Worm (Caenorhabditis elegans) whole organism, late embryonic: ENCODE results near the gene M04B2.6.

Experiments
- K09A11.1 ChIP-seq: sonication (generic microtip); optimal IDR thresholded peaks from 2 replicates; lab custom pipeline; 2017; ENCODE audit warnings: antibody characterized with exemption, mild to moderate bottlenecking, missing genetic modification characterization, missing compliant biosample characterization; ENCODE audit not compliant: insufficient read depth
- ahr-1 ChIP-seq: sonication (generic microtip); optimal IDR thresholded peaks from 2 replicates; lab custom pipeline; 2016; ENCODE audit warnings: missing genetic modification characterization, missing compliant biosample characterization
- ceh-14 ChIP-seq: sonication (generic microtip); optimal IDR thresholded peaks from 2 replicates; lab custom pipeline; 2016; ENCODE audit warnings: missing genotype, missing genetic modification characterization, missing compliant biosample characterization
- ceh-31 ChIP-seq: sonication (generic microtip); optimal IDR thresholded peaks from 2 replicates; lab custom pipeline; 2016; ENCODE audit warnings: missing genetic modification characterization, missing compliant biosample characterization
- ceh-48 ChIP-seq: sonication (generic microtip); optimal IDR thresholded peaks from 2 replicates; lab custom pipeline; 2016; ENCODE audit warnings: missing genetic modification characterization, inconsistent platforms, missing compliant biosample characterization
- dve-1 ChIP-seq: sonication (generic microtip); optimal IDR thresholded peaks from 2 replicates; lab custom pipeline; 2017; ENCODE audit warnings: antibody characterized with exemption, mild to moderate bottlenecking, missing genetic modification characterization, missing compliant biosample characterization
- elt-2 ChIP-seq: sonication (generic microtip); optimal IDR thresholded peaks from 2 replicates; lab custom pipeline; 2016; ENCODE audit warnings: missing genetic modification reagents, missing genetic modification characterization, missing compliant biosample characterization
- elt-4 ChIP-seq: sonication (generic microtip); optimal IDR thresholded peaks from 2 replicates; lab custom pipeline; 2016; ENCODE audit warnings: missing genetic modification characterization, missing compliant biosample characterization
- fkh-10 ChIP-seq: fragments of 150-350 bp; optimal IDR thresholded peaks from 2 replicates; lab custom pipeline; 2014; ENCODE audit warnings: missing biosample characterization, missing genetic modification reagents, missing genetic modification characterization
- nhr-11 ChIP-seq: fragments of 150-350 bp; optimal IDR thresholded peaks from 2 replicates; lab custom pipeline; 2014; ENCODE audit warnings: missing biosample characterization, missing genetic modification characterization
- nhr-232 ChIP-seq: sonication (generic microtip); optimal IDR thresholded peaks from 2 replicates; lab custom pipeline; 2016; ENCODE audit warnings: missing genetic modification characterization, missing compliant biosample characterization
- pha-2 ChIP-seq: sonication (generic microtip); optimal IDR thresholded peaks from 2 replicates; lab custom pipeline; 2017; ENCODE audit warnings: mild to moderate bottlenecking, missing genetic modification characterization, missing compliant biosample characterization
- pqm-1 ChIP-seq: sonication (generic microtip); optimal IDR thresholded peaks from 2 replicates; lab custom pipeline; 2016; ENCODE audit warnings: missing genetic modification characterization, missing compliant biosample characterization
- pros-1 ChIP-seq: fragments of 150-350 bp; optimal IDR thresholded peaks from 2 replicates; lab custom pipeline; 2014; ENCODE audit warnings: missing biosample characterization, missing genetic modification reagents, missing genetic modification characterization
- ref-2 ChIP-seq: sonication (generic microtip); optimal IDR thresholded peaks from 2 replicates; lab custom pipeline; 2016; ENCODE audit warnings: missing genetic modification characterization, missing compliant biosample characterization
- rnt-1 ChIP-seq: sonication (generic microtip); optimal IDR thresholded peaks from 2 replicates; lab custom pipeline; 2016; ENCODE audit warnings: missing genetic modification characterization, missing compliant biosample characterization
- tbx-7 ChIP-seq: sonication (generic microtip); optimal IDR thresholded peaks from 2 replicates; lab custom pipeline; 2016; ENCODE audit warnings: missing genotype, missing genetic modification characterization, missing compliant biosample characterization
- ttx-3 ChIP-seq: sonication (generic microtip); optimal IDR thresholded peaks from 2 replicates; lab custom pipeline; 2016; ENCODE audit warnings: missing genetic modification reagents, missing genetic modification characterization, missing compliant biosample characterization
- unc-3 ChIP-seq, 2 experiments: fragments of 200-800 bp in 1 of 2; sonication (Bioruptor generic) in 1 of 2; sonication (generic microtip) in 1 of 2; conservative IDR thresholded peaks in 1 of 2; optimal IDR thresholded peaks in 1 of 2; 2 replicates each; pipeline versions ENCODE4 v1.3.6 to Lab custom; 2016 to 2022; ENCODE audit warnings: missing compliant biosample characterization in 2 of 2, missing genetic modification characterization in 2 of 2, missing genetic modification reagents in 1 of 2
- unc-42 ChIP-seq: sonication (generic microtip); optimal IDR thresholded peaks from 2 replicates; lab custom pipeline; 2016; ENCODE audit warnings: missing genotype, missing genetic modification characterization, missing compliant biosample characterization
- ztf-16 ChIP-seq: sonication (generic microtip); optimal IDR thresholded peaks from 2 replicates; lab custom pipeline; 2017; ENCODE audit warnings: missing genetic modification characterization, missing compliant biosample characterization

M04B2.6 gene

DNA sequence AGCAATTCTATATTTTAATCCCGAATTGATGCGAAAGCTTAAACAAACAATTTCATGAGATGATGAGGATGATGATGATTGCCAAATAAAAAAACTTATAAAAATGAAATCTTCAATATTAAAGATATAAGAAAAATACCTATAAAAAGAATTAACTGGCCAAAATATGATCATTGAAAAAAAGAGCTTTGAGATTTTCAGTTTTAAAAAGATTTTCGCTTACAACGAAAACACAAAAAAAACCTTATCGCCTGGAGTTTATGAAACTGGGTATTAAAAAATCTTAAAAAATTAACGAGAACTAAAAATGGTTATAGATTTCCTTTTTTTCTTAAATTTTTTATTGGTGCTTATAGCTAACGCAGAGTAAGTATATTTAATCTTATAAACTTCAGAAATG lies 43.2 kb downstream of the M04B2.6 start, which contains the start of gene C10C6.7:
Gene C10C6.7, minus strand, starts transcription at position 101 of the 400 bp plus-strand sequence.
- TF ChIP-seq unc-42 (tag; lab: Kevin White, UChicago), result no peak
- TF ChIP-seq dve-1, result no peak
- TF ChIP-seq nhr-232, result no peak
- TF ChIP-seq pros-1, result no peak
- no peak for TF ChIP-seq nhr-11
- no peak for TF ChIP-seq ttx-3 (tag; lab: Kevin White, UChicago)
- no peak for TF ChIP-seq unc-3 (GFP tag; conservative IDR thresholded peaks at IDR 0.05; lab: Robert Waterston, UW)
- TF ChIP-seq unc-3 (tag; optimal IDR thresholded peaks at IDR 0.05; lab: Kevin White, UChicago), result no peak
- no peak for TF ChIP-seq ceh-48 (tag; lab: Kevin White, UChicago)
- no peak for TF ChIP-seq pha-2
- no peak for TF ChIP-seq elt-4
- TF ChIP-seq fkh-10, result no peak
- no peak for TF ChIP-seq ahr-1
- TF ChIP-seq K09A11.1 (tag; lab: Kevin White, UChicago), result no peak
- TF ChIP-seq elt-2 (tag; lab: Kevin White, UChicago), result no peak
- TF ChIP-seq tbx-7, result no peak
- TF ChIP-seq, all 69 proteins: peak for 0

DNA sequence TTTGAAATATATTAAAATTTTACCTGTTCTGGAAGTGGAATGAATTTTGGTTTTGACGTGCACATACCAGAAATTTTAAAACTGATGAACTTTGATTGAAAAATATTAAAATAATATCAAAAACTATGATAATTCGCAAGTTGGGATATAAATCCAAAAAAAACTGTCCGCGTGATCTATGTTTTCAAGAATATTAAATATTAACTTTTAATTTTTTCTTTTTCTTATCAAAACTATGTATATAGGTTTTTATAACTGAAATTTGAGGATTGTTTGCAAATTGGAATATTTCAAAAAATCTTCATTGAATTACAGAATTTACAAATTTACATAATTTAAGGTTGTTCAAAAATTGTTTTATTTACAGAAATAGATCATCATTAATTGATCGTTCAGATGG lies 45.4 kb downstream of the M04B2.6 start, which contains the start of gene C10C6.3:
Gene C10C6.3, minus strand, starts transcription at position 101 of the 400 bp plus-strand sequence.
- TF ChIP-seq nhr-11 (no peak), ref-2 (tag; lab: Kevin White, UChicago) (no peak), rnt-1 (tag; lab: Kevin White, UChicago) (no peak), ceh-31 (no peak), ceh-14 (tag; lab: Kevin White, UChicago) (no peak), ztf-16 (no peak), pqm-1 (tag; lab: Kevin White, UChicago) (no peak)

DNA sequence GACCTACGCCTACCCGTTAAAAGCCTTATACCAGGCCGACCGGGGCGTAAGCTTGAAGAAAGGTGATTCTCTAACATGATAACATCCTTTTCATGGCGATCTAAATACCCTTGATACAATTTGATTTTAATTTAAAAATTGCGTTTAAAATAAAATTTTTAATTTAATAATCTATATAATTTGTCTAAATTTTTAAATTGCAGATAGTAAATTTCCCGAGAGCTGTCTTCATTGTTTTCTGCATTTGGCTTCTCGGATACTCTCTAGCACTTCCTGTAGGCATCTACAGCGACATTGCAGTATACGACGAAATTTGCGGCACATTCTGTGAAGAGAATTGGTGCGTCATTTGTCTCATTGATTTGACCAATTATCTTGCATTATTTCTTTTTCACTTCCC lies 49.2 kb downstream of the M04B2.6 start:
- TF ChIP-seq tbx-7, result no peak
